Worm (Caenorhabditis elegans) whole organism, mixed stage, embryonic: ENCODE measurements around the gene mpk-2.

Experiments
- elt-1 ChIP-seq: sonication (generic microtip); optimal IDR thresholded peaks from 2 replicates; lab custom pipeline; 2017; ENCODE audit warnings: missing genetic modification characterization, mild to moderate bottlenecking, missing compliant biosample characterization, antibody characterized with exemption, moderate library complexity, borderline replicate concordance; ENCODE audit not compliant: insufficient read depth
- lin-13 ChIP-seq: fragments of 150-350 bp; optimal IDR thresholded peaks from 2 replicates; lab custom pipeline; 2014; ENCODE audit warnings: missing biosample characterization, missing genetic modification characterization
- nhr-28 ChIP-seq: fragments of 150-350 bp; optimal IDR thresholded peaks from 2 replicates; lab custom pipeline; 2014; ENCODE audit warnings: missing biosample characterization, missing genetic modification characterization
- nhr-76 ChIP-seq: sonication (generic microtip); optimal IDR thresholded peaks from 2 replicates; lab custom pipeline; 2017; ENCODE audit warnings: missing biosample characterization, missing genetic modification characterization

- TF ChIP-seq nhr-28 (tag; lab: Kevin White, UChicago), result no peak
- no peak for TF ChIP-seq elt-1 (tag; lab: Kevin White, UChicago)
- no peak for TF ChIP-seq lin-13 (tag; lab: Kevin White, UChicago)
- TF ChIP-seq nhr-76, result no peak
Measured at ce11 chrII:5083341-5083740, 20.6 kb upstream of the mpk-2 start, which contains the start of gene C04G6.4.
